Worm (Caenorhabditis elegans): Measurements from ENCODE around the gene F57A8.7.

The F57A8.7 gene

DNA sequence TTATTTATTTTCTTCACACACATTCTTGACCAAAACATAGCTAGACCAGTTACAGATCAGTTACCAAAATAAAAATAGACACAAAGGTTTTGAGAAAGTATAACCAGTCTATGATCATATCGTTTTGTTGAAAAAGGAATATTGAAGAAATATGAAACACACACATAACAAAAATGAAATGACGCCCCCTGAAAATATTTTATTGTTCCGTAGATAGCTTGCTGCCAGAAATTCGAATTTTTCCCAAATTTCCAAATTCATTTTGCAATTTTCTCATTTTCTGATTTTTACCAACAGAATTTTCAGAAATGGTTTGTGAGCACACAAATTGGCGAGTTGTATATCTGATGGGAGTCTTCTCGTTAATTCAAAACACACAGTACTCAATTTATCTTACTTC lies at the start of gene F57A8.7:
TSS of gene F57A8.7 (plus strand) at position 301 of the 400 bp plus-strand sequence.
- no peak for TF ChIP-seq F13C5.2 (tag; optimal IDR thresholded peaks at IDR 0.05)
- no peak for TF ChIP-seq sea-1 (GFP tag; conservative IDR thresholded peaks at IDR 0.05)
- TF ChIP-seq ama-1 (optimal IDR thresholded peaks at IDR 0.05): no peak
- no peak for TF ChIP-seq tbx-11 (GFP tag; IDR thresholded peaks at IDR 0.05)
- no peak for TF ChIP-seq flt-1 (GFP tag; IDR thresholded peaks at IDR 0.05)
- TF ChIP-seq tbx-37 (GFP tag; conservative IDR thresholded peaks at IDR 0.05): no peak
- TF ChIP-seq ceh-36 (tag; optimal IDR thresholded peaks at IDR 0.05): no peak
- no peak for TF ChIP-seq pes-1 (GFP tag; IDR thresholded peaks at IDR 0.05)
- TF ChIP-seq B0310.2 (tag; optimal IDR thresholded peaks at IDR 0.05): no peak
- no peak for TF ChIP-seq ets-7 (tag; optimal IDR thresholded peaks at IDR 0.05)
- no peak for TF ChIP-seq ceh-13 (GFP tag; optimal IDR thresholded peaks at IDR 0.05)
- TF ChIP-seq hnd-1 (tag; optimal IDR thresholded peaks at IDR 0.05): no peak
- no peak for TF ChIP-seq hmbx-1 (tag; optimal IDR thresholded peaks at IDR 0.05)
- TF ChIP-seq scrt-1 (GFP tag; IDR thresholded peaks at IDR 0.05): no peak
- no peak for TF ChIP-seq tra-4 (tag; optimal IDR thresholded peaks at IDR 0.05)
- TF ChIP-seq hmg-4 (GFP tag; optimal IDR thresholded peaks at IDR 0.05): no peak

DNA sequence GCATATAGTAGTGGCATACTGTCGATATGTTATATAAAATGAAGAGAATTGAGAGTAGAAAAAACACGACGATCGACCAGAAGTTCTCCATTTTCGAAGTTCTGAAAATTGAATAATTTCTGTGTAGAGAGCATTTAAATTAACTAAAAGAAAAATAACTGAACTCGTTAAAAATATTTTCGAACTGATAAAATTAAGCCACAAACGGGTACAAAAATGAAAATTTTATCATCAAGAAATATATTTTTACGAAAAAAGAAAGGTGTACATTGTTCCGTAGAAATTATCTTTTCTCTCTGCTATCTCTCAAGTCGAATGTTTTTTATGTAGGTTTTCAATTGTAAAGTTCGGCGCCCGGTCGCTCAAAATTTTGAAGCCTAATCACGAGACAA lies 44.6 kb upstream of the F57A8.7 start, which contains the start of gene acl-2:
TSS of gene acl-2 (minus strand) at position 101 of the 392 bp plus-strand sequence.
- TF ChIP-seq tbx-37 (GFP tag; conservative IDR thresholded peaks at IDR 0.05) (no peak), scrt-1 (GFP tag; IDR thresholded peaks at IDR 0.05) (no peak), ceh-13 (GFP tag; optimal IDR thresholded peaks at IDR 0.05) (no peak), sea-1 (GFP tag; conservative IDR thresholded peaks at IDR 0.05) (no peak), ets-7 (tag; optimal IDR thresholded peaks at IDR 0.05) (no peak), hmg-4 (GFP tag; optimal IDR thresholded peaks at IDR 0.05) (no peak), ama-1 (optimal IDR thresholded peaks at IDR 0.05) (no peak), B0310.2 (tag; optimal IDR thresholded peaks at IDR 0.05) (no peak), tbx-11 (GFP tag; IDR thresholded peaks at IDR 0.05) (no peak), F13C5.2 (tag; optimal IDR thresholded peaks at IDR 0.05) (no peak), aly-1 (tag; optimal IDR thresholded peaks at IDR 0.05) (no peak), ceh-36 (tag; optimal IDR thresholded peaks at IDR 0.05) (no peak), flt-1 (GFP tag; IDR thresholded peaks at IDR 0.05) (no peak), pes-1 (GFP tag; IDR thresholded peaks at IDR 0.05) (no peak)

DNA sequence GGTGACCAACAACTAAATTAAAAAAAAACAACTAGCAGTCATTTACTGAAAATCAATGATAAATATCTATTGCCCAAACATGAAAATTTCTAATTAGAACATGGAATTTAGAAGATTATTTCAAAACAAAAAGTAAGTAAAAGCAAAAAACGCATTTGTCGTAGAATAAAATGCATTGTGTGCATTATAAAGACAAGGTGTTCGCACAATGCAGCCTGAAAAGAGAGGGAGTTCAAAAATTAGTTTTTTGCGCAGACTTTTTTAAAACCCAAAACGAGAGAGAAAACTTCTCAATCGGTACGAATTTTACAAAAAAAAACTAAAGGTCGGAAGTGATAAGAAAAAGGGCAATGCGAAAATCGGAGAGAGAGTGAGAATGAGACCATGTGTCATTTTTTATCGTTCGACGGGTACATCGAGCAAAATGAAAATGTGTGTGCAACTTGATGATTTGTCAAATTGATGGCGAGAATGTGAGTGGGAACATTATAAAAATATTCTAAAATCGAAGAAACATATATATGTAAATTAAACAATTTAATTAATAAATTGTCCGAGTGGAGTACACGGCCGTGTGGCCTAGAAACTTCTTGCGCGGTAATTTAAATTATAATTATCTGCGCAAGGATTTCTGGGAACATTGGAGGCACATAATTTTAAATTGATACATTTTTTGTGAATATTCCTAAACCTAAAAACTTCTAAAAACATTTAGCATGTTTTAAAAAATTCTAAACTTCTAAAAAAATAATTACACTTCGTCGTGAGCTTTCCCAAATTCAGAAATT lies 44.0 kb upstream of the F57A8.7 start:
- TF ChIP-seq tbx-37 (GFP tag; conservative IDR thresholded peaks at IDR 0.05) (peak; percentile 57; the same call in 1 of the 2 replicates), hmbx-1 (tag; optimal IDR thresholded peaks at IDR 0.05) (no peak), pes-1 (GFP tag; IDR thresholded peaks at IDR 0.05) (peak; percentile 26; the same call in 1 of the 2 replicates), F13C5.2 (tag; optimal IDR thresholded peaks at IDR 0.05) (peak; percentile 12)

ce11 chrV:10035586-10035985 lies 40.0 kb upstream of the F57A8.7 start:
- TF ChIP-seq ceh-36 (tag; optimal IDR thresholded peaks at IDR 0.05) (no peak), hnd-1 (tag; optimal IDR thresholded peaks at IDR 0.05) (no peak), ama-1 (optimal IDR thresholded peaks at IDR 0.05) (no peak), ceh-13 (GFP tag; optimal IDR thresholded peaks at IDR 0.05) (no peak), sea-1 (GFP tag; conservative IDR thresholded peaks at IDR 0.05) (no peak), B0310.2 (tag; optimal IDR thresholded peaks at IDR 0.05) (no peak), hmg-4 (GFP tag; optimal IDR thresholded peaks at IDR 0.05) (no peak), aly-1 (tag; optimal IDR thresholded peaks at IDR 0.05) (no peak), flt-1 (GFP tag; IDR thresholded peaks at IDR 0.05) (no peak), tra-4 (tag; optimal IDR thresholded peaks at IDR 0.05) (no peak), tbx-11 (GFP tag; IDR thresholded peaks at IDR 0.05) (no peak), pes-1 (GFP tag; IDR thresholded peaks at IDR 0.05) (no peak), scrt-1 (GFP tag; IDR thresholded peaks at IDR 0.05) (no peak), ets-7 (tag; optimal IDR thresholded peaks at IDR 0.05) (no peak), tbx-37 (GFP tag; conservative IDR thresholded peaks at IDR 0.05) (no peak), hmbx-1 (tag; optimal IDR thresholded peaks at IDR 0.05) (no peak), F13C5.2 (tag; optimal IDR thresholded peaks at IDR 0.05) (no peak)

DNA sequence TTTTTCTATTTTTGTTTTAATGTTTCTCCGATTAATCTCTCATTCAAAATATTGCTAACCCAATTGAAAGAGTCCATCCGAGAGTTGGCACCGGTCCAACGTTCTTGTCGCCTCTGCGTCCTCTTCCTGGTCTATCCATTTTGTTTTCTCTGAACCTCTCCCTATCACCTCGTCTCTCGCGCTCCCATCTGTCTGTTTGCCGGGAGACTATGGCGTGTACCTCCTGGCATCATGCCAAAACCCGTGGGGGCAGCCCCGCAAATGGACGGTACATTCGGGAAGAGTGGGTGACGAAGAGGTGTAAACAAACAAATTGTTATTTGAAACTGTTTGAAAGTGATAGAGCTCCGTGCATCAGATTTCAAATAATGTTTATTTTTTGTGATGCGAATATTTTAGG lies 39.3 kb upstream of the F57A8.7 start, which contains the start of gene T06E8.2:
TSS of gene T06E8.2 (minus strand) at position 139 of the 400 bp plus-strand sequence.
- no peak for TF ChIP-seq B0310.2 (tag; optimal IDR thresholded peaks at IDR 0.05)
- TF ChIP-seq hmg-4 (GFP tag; optimal IDR thresholded peaks at IDR 0.05): peak; percentile 51
- TF ChIP-seq ets-7 (tag; optimal IDR thresholded peaks at IDR 0.05): no peak

DNA sequence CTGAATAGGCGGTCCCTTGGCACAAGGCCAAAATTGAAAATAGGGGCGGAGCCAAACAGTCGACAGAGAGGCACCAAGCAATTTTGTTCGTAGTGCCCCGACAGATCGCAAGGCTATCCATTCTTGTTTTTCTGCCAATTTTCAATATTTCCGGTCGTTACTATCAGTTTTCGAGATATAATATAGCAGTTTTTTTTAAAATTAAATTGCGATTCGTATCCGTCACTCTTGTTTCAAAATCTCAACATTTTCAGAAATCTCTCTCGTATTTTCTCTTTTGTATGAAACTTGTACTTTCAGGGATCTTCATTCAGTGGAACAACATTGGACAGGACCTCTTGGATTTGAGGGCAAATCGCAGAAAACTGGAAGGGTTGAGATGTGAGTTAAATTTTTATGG lies 38.5 kb upstream of the F57A8.7 start, which contains the start of gene F57A8.1:
TSS of gene F57A8.1 (plus strand) at position 301 of the 400 bp plus-strand sequence.
- TF ChIP-seq ama-1 (optimal IDR thresholded peaks at IDR 0.05): no peak
- no peak for TF ChIP-seq ets-7 (tag; optimal IDR thresholded peaks at IDR 0.05)
- TF ChIP-seq ceh-13 (GFP tag; optimal IDR thresholded peaks at IDR 0.05): no peak
- no peak for TF ChIP-seq hmg-4 (GFP tag; optimal IDR thresholded peaks at IDR 0.05)
- no peak for TF ChIP-seq flt-1 (GFP tag; IDR thresholded peaks at IDR 0.05)
- no peak for TF ChIP-seq tbx-37 (GFP tag; conservative IDR thresholded peaks at IDR 0.05)
- TF ChIP-seq scrt-1 (GFP tag; IDR thresholded peaks at IDR 0.05): no peak
- TF ChIP-seq pes-1 (GFP tag; IDR thresholded peaks at IDR 0.05): no peak
- no peak for TF ChIP-seq aly-1 (tag; optimal IDR thresholded peaks at IDR 0.05)
- no peak for TF ChIP-seq F13C5.2 (tag; optimal IDR thresholded peaks at IDR 0.05)
- no peak for TF ChIP-seq ceh-36 (tag; optimal IDR thresholded peaks at IDR 0.05)
- no peak for TF ChIP-seq tbx-11 (GFP tag; IDR thresholded peaks at IDR 0.05)
- TF ChIP-seq B0310.2 (tag; optimal IDR thresholded peaks at IDR 0.05): no peak

- TF ChIP-seq B0310.2 (tag; optimal IDR thresholded peaks at IDR 0.05): peak; percentile 2
- TF ChIP-seq hmg-4 (GFP tag; optimal IDR thresholded peaks at IDR 0.05): peak; percentile 47
- TF ChIP-seq F13C5.2 (tag; optimal IDR thresholded peaks at IDR 0.05): peak; percentile 23
- no peak for TF ChIP-seq ets-7 (tag; optimal IDR thresholded peaks at IDR 0.05)
- peak; percentile 21 for TF ChIP-seq aly-1 (tag; optimal IDR thresholded peaks at IDR 0.05)
- TF ChIP-seq pes-1 (GFP tag; IDR thresholded peaks at IDR 0.05): no peak
- TF ChIP-seq tbx-37 (GFP tag; conservative IDR thresholded peaks at IDR 0.05): 0 out of 2 replicates have a peak, but pooled peaks have one; percentile 9
- no peak for TF ChIP-seq tra-4 (tag; optimal IDR thresholded peaks at IDR 0.05)
- TF ChIP-seq sea-1 (GFP tag; conservative IDR thresholded peaks at IDR 0.05): peak; percentile 45; the same call in 1 of the 2 replicates
Observed at ce11 chrV:10039837-10040236, 35.7 kb upstream of the F57A8.7 start.
